Fruit fly (Drosophila melanogaster): ENCODE results near the gene scf.

scf gene

DNA sequence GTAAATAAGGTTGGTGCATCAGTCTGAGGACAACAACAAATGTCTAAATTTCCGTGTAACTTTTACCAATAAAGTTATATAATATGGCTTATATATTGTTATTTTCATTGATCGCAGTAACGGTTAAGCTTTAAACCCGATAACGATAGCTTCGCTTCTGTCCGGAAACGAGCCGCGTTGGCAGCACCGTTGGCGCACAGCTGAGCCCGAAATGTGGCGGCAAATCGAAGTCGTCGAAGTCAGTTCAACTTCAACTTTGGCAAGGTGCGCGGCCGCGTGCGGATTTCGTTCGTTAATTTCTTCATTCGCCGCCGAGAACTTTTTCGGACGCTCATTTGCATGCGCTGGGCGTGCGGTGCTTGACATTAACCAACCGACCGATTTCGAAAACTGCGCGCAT is 19.8 kb downstream of the scf start, which contains the start of gene Myo61F (continued):
- no peak for TF ChIP-seq Ets65A (GFP tag)
- no peak for TF ChIP-seq NK7.1 (GFP tag; optimal IDR thresholded peaks at IDR 0.05)
- TF ChIP-seq CG11696 (GFP tag; IDR thresholded peaks at IDR 0.05), result no peak
- no peak for TF ChIP-seq Fer3 (tag; optimal IDR thresholded peaks at IDR 0.05)
- peak; percentile 39; the same call in 1 of the 2 replicates for TF ChIP-seq tna (GFP tag; IDR thresholded peaks at IDR 0.05; ENCODE audit: partially characterized antibody)
- no peak for TF ChIP-seq CG9932 (GFP tag; IDR thresholded peaks at IDR 0.05)
- no peak for TF ChIP-seq CG12659 (GFP tag; optimal IDR thresholded peaks at IDR 0.05)
- no peak for TF ChIP-seq CG1529 (GFP tag; optimal IDR thresholded peaks at IDR 0.05)
- TF ChIP-seq HmgD (GFP tag; optimal IDR thresholded peaks at IDR 0.05), result no peak
- peak; percentile 15 for TF ChIP-seq Fer1 (GFP tag; optimal IDR thresholded peaks at IDR 0.05)
- no peak for TF ChIP-seq nmo (GFP tag; optimal IDR thresholded peaks at IDR 0.05)
- no peak for TF ChIP-seq Dad (GFP tag; optimal IDR thresholded peaks at IDR 0.05)
- no peak for TF ChIP-seq prd (optimal IDR thresholded peaks at IDR 0.05)
- no peak for TF ChIP-seq prd (GFP tag; IDR thresholded peaks at IDR 0.05)
- no peak for TF ChIP-seq CG17328 (GFP tag; IDR thresholded peaks at IDR 0.05)
- no peak for TF ChIP-seq fu2 (GFP tag; optimal IDR thresholded peaks at IDR 0.05)
- no peak for TF ChIP-seq ken (GFP tag; IDR thresholded peaks at IDR 0.05)
- peak; percentile 86 for TF ChIP-seq Dp (GFP tag; optimal IDR thresholded peaks at IDR 0.05)
- no peak for TF ChIP-seq dimm (GFP tag; IDR thresholded peaks at IDR 0.05)
- TF ChIP-seq slp2 (GFP tag; optimal IDR thresholded peaks at IDR 0.05), result no peak
- TF ChIP-seq Dll (GFP tag; IDR thresholded peaks at IDR 0.05; ENCODE audit: partially characterized antibody), result peak; percentile 54; the same call in 3 of the 4 replicates
- TF ChIP-seq CG13287 (GFP tag; IDR thresholded peaks at IDR 0.05; ENCODE audit: partially characterized antibody), result peak; percentile 77
- no peak for TF ChIP-seq CG6272 (GFP tag; IDR thresholded peaks at IDR 0.05)
- TF ChIP-seq CoRest (tag; optimal IDR thresholded peaks at IDR 0.05), result no peak
- TF ChIP-seq caup (GFP tag; optimal IDR thresholded peaks at IDR 0.05; ENCODE audit: severe bottlenecking), result no peak
- TF ChIP-seq Med (GFP tag), result peak; percentile 67
- TF ChIP-seq CG7928 (GFP tag; optimal IDR thresholded peaks at IDR 0.05), result peak; percentile 45
- TF ChIP-seq CG15601 (tag; optimal IDR thresholded peaks at IDR 0.05), result peak; percentile 54
- TF ChIP-seq ind (GFP tag; optimal IDR thresholded peaks at IDR 0.05), result no peak
- TF ChIP-seq salm (tag; optimal IDR thresholded peaks at IDR 0.05), result no peak
- TF ChIP-seq CG2120 (GFP tag; optimal IDR thresholded peaks at IDR 0.05), result no peak
- TF ChIP-seq Elba2 (GFP tag; optimal IDR thresholded peaks at IDR 0.05), result no peak
- 0 out of 3 replicates have a peak, but pooled peaks have one; percentile 61 for TF ChIP-seq CG7963 (GFP tag; IDR thresholded peaks at IDR 0.05; ENCODE audit: partially characterized antibody)
- TF ChIP-seq wek (GFP tag; optimal IDR thresholded peaks at IDR 0.05), result no peak
- no peak for TF ChIP-seq CG11456 (GFP tag; IDR thresholded peaks at IDR 0.05)
- TF ChIP-seq pnt (GFP tag; optimal IDR thresholded peaks at IDR 0.05), result no peak
- TF ChIP-seq Vsx1 (GFP tag; optimal IDR thresholded peaks at IDR 0.05), result no peak
- TF ChIP-seq CG8924 (tag; optimal IDR thresholded peaks at IDR 0.05), result no peak
- TF ChIP-seq CG17568 (GFP tag; optimal IDR thresholded peaks at IDR 0.05), result no peak
- peak; percentile 88 for TF ChIP-seq Adf1 (GFP tag; IDR thresholded peaks at IDR 0.05)
- TF ChIP-seq ERR (GFP tag; optimal IDR thresholded peaks at IDR 0.05), result no peak
- no peak for TF ChIP-seq CG17829 (tag; optimal IDR thresholded peaks at IDR 0.05)
- TF ChIP-seq chm (GFP tag; IDR thresholded peaks at IDR 0.05), result no peak
- no peak for TF ChIP-seq CG8765 (GFP tag; IDR thresholded peaks at IDR 0.05)
- TF ChIP-seq Atf3 (GFP tag; optimal IDR thresholded peaks at IDR 0.05), result no peak
- TF ChIP-seq repo (GFP tag; optimal IDR thresholded peaks at IDR 0.05), result no peak
- peak in 1 of 2 experiments; percentile 89 for TF ChIP-seq crp (GFP tag; optimal IDR thresholded peaks at IDR 0.05)
- no peak for TF ChIP-seq insv (GFP tag; optimal IDR thresholded peaks at IDR 0.05)
- TF ChIP-seq Hmx (GFP tag; optimal IDR thresholded peaks at IDR 0.05), result no peak
- peak; percentile 53 for TF ChIP-seq unc-4 (GFP tag; IDR thresholded peaks at IDR 0.05; ENCODE audit: partially characterized antibody)
- no peak; the same call in 2 of the 3 replicates for TF ChIP-seq CG16813 (GFP tag; IDR thresholded peaks at IDR 0.05; ENCODE audit: partially characterized antibody)
